Worm (Caenorhabditis elegans) whole organism, L2 larva: ENCODE results near the gene lpin-1.

ENCODE experiments used
- alr-1 ChIP-seq: fragments of 150-350 bp; optimal IDR thresholded peaks from 2 replicates; lab custom pipeline; 2014; ENCODE audit warnings: missing biosample characterization, missing genetic modification characterization
- blmp-1 ChIP-seq: sonication (generic microtip); optimal IDR thresholded peaks from 2 replicates; lab custom pipeline; 2017; ENCODE audit warnings: missing genetic modification characterization, mild to moderate bottlenecking, missing compliant biosample characterization, antibody characterized with exemption, moderate library complexity; ENCODE audit not compliant: insufficient read depth
- dmd-4 ChIP-seq: sonication (generic microtip); optimal IDR thresholded peaks from 2 replicates; lab custom pipeline; 2017; ENCODE audit warnings: missing biosample characterization, missing genetic modification characterization
- elt-1 ChIP-seq: fragments of 150-350 bp; optimal IDR thresholded peaks from 2 replicates; lab custom pipeline; 2014; ENCODE audit warnings: missing biosample characterization, missing genetic modification characterization
- fos-1 ChIP-seq: fragments of 150-350 bp; optimal IDR thresholded peaks from 2 replicates; lab custom pipeline; 2014; ENCODE audit warnings: missing biosample characterization, missing genetic modification characterization
- lsy-2 ChIP-seq, 2 experiments: fragments of 150-350 bp in 1 of 2; sonication (generic microtip) in 1 of 2; optimal IDR thresholded peaks; 2 replicates each; lab custom pipeline; 2014 to 2017; ENCODE audit warnings: missing biosample characterization in 2 of 2, missing genetic modification characterization in 2 of 2
- nhr-12 ChIP-seq: fragments of 150-350 bp; optimal IDR thresholded peaks from 2 replicates; lab custom pipeline; 2014; ENCODE audit warnings: missing biosample characterization, missing genetic modification characterization
- nhr-237 ChIP-seq: fragments of 150-350 bp; optimal IDR thresholded peaks from 2 replicates; lab custom pipeline; 2014; ENCODE audit warnings: missing biosample characterization, missing genetic modification characterization
- nhr-77 ChIP-seq: fragments of 150-350 bp; optimal IDR thresholded peaks from 2 replicates; lab custom pipeline; 2014; ENCODE audit warnings: missing biosample characterization, missing genetic modification characterization
- skn-1 ChIP-seq: sonication (generic microtip); optimal IDR thresholded peaks from 2 replicates; lab custom pipeline; 2017; ENCODE audit warnings: missing biosample characterization, missing genetic modification characterization
- unc-39 ChIP-seq: fragments of 150-350 bp; optimal IDR thresholded peaks from 2 replicates; lab custom pipeline; 2014; ENCODE audit warnings: missing biosample characterization, missing genetic modification characterization

DNA sequence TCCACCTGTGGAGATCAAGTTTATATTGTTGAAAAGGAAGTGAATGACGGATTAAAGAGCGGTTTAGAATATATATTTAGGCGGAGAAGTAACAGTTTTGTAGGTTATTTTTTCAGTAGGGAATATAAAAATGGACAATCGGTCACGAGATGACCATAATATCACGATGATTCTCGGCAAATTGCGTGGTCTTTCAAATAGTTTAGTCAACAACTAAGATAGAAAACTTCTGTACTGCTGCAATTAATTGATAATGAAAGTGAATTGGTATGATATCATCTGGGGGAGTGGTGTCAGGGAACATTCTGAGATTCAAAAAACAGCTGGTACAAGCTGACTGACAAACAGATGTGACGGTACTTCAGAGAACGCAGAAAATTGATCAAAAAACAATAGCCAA lies 45.4 kb downstream of the lpin-1 start:
- no peak for TF ChIP-seq fos-1 (tag; lab: Kevin White, UChicago)
- no peak for TF ChIP-seq skn-1 (tag; lab: Kevin White, UChicago)
- no peak for TF ChIP-seq alr-1
- TF ChIP-seq lsy-2 (tag; optimal IDR thresholded peaks at IDR 0.05; lab: Kevin White, UChicago) = no peak
- TF ChIP-seq blmp-1 (tag; lab: Kevin White, UChicago) = peak; percentile 90
- TF ChIP-seq unc-39 = no peak
- TF ChIP-seq nhr-77 (tag; lab: Kevin White, UChicago) = no peak
- TF ChIP-seq nhr-12 (tag; lab: Kevin White, UChicago) = no peak
- TF ChIP-seq elt-1 (tag; lab: Kevin White, UChicago) = no peak
- no peak for TF ChIP-seq dmd-4 (tag; lab: Kevin White, UChicago)
- TF ChIP-seq nhr-237 (tag; lab: Kevin White, UChicago) = no peak
